Fruit fly (Drosophila melanogaster) whole organism, embryonic: ENCODE results near the gene CG31288.

Experiments
- Abd-B ChIP-seq: fragments of 200-800 bp; sonication (Bioruptor generic); optimal IDR thresholded peaks from 2 replicates; lab custom pipeline; 2018; ENCODE audit warnings: missing biosample characterization, mild to moderate bottlenecking, missing genetic modification characterization, moderate library complexity
- Bteb2 ChIP-seq: fragments of 200-800 bp; sonication (Bioruptor generic); optimal IDR thresholded peaks from 2 replicates; lab custom pipeline; 2016; ENCODE audit warnings: missing biosample characterization, missing genetic modification characterization
- CG10462 ChIP-seq: fragments of 200-800 bp; sonication (Bioruptor generic); optimal IDR thresholded peaks from 2 replicates; lab custom pipeline; 2016; ENCODE audit warnings: missing biosample characterization, missing genetic modification characterization
- CG13123 ChIP-seq: fragments of 200-800 bp; sonication (Bioruptor generic); optimal IDR thresholded peaks from 2 replicates; lab custom pipeline; 2016; ENCODE audit warnings: missing biosample characterization, missing genetic modification characterization
- CG13287 ChIP-seq: fragments of 200-800 bp; sonication (Bioruptor generic); IDR thresholded peaks from 2 replicates; pipeline ENCODE4 v1.3.6; 2022; ENCODE audit warnings: missing biosample characterization, missing genetic modification characterization; ENCODE audit not compliant: partially characterized antibody
- CG13296 ChIP-seq: fragments of 200-800 bp; sonication (Bioruptor generic); optimal IDR thresholded peaks from 3 replicates; lab custom pipeline; 2018; ENCODE audit warnings: missing biosample characterization, mild to moderate bottlenecking, missing genetic modification characterization
- CG13894 ChIP-seq: fragments of 200-800 bp; sonication (Bioruptor generic); optimal IDR thresholded peaks from 3 replicates; lab custom pipeline; 2018; ENCODE audit warnings: missing biosample characterization, mild to moderate bottlenecking, missing genetic modification characterization, moderate library complexity
- CG14441 ChIP-seq: fragments of 200-800 bp; sonication (Bioruptor generic); IDR thresholded peaks from 2 replicates; pipeline ENCODE4 v1.3.6; 2022; ENCODE audit warnings: missing biosample characterization, missing genetic modification characterization
- CG14667 ChIP-seq: fragments of 200-800 bp; sonication (Bioruptor generic); IDR thresholded peaks from 2 replicates; pipeline ENCODE4 v1.3.6; 2022; ENCODE audit warnings: missing biosample characterization, missing genetic modification characterization
- CG15479 ChIP-seq: fragments of 200-800 bp; sonication (Bioruptor generic); optimal IDR thresholded peaks from 3 replicates; lab custom pipeline; 2019; ENCODE audit warnings: missing biosample characterization, mild to moderate bottlenecking, missing genetic modification characterization, moderate library complexity
- CG16863 ChIP-seq: fragments of 200-800 bp; sonication (Bioruptor generic); optimal IDR thresholded peaks from 3 replicates; lab custom pipeline; 2016; ENCODE audit warnings: missing biosample characterization, missing genetic modification characterization
- CG17568 ChIP-seq: fragments of 200-800 bp; sonication (Bioruptor generic); optimal IDR thresholded peaks from 2 replicates; lab custom pipeline; 2018; ENCODE audit warnings: missing biosample characterization, mild to moderate bottlenecking, missing genetic modification characterization, moderate library complexity
- CG18476 ChIP-seq: fragments of 200-800 bp; sonication (Bioruptor generic); optimal IDR thresholded peaks from 2 replicates; lab custom pipeline; 2016; ENCODE audit warnings: missing biosample characterization, mild to moderate bottlenecking, missing genetic modification characterization
- CG2875 ChIP-seq: fragments of 200-800 bp; sonication (Bioruptor generic); optimal IDR thresholded peaks from 2 replicates; lab custom pipeline; 2017; ENCODE audit warnings: missing biosample characterization, mild to moderate bottlenecking, missing genetic modification characterization, missing genetic modification reagents
- CG33213 ChIP-seq: fragments of 200-800 bp; sonication (Bioruptor generic); optimal IDR thresholded peaks from 3 replicates; lab custom pipeline; 2016; ENCODE audit warnings: missing biosample characterization, missing genetic modification characterization
- CG4424 ChIP-seq: fragments of 200-800 bp; sonication (Bioruptor generic); optimal IDR thresholded peaks from 3 replicates; lab custom pipeline; 2016; ENCODE audit warnings: missing biosample characterization, missing genetic modification characterization
- CG4820 ChIP-seq: fragments of 200-800 bp; sonication (Bioruptor generic); optimal IDR thresholded peaks from 3 replicates; lab custom pipeline; 2016; ENCODE audit warnings: missing biosample characterization, missing genetic modification characterization
- CG6689 ChIP-seq: fragments of 200-800 bp; sonication (Bioruptor generic); IDR thresholded peaks from 2 replicates; pipeline ENCODE4 v1.3.6; 2022; ENCODE audit warnings: missing biosample characterization, missing genetic modification characterization
- CG6791 ChIP-seq: fragments of 200-800 bp; sonication (Bioruptor generic); IDR thresholded peaks from 3 replicates; pipeline ENCODE4 v1.3.6; 2022; ENCODE audit warnings: missing biosample characterization, missing genetic modification characterization; ENCODE audit not compliant: partially characterized antibody
- CG6854 ChIP-seq: fragments of 200-800 bp; sonication (Bioruptor generic); optimal IDR thresholded peaks from 3 replicates; lab custom pipeline; 2017; ENCODE audit warnings: missing biosample characterization, mild to moderate bottlenecking, missing genetic modification characterization
- CG7963 ChIP-seq: fragments of 200-800 bp; sonication (Bioruptor generic); IDR thresholded peaks from 3 replicates; pipeline ENCODE4 v1.3.6; 2022; ENCODE audit warnings: missing biosample characterization, missing genetic modification characterization; ENCODE audit not compliant: partially characterized antibody
- CG8388 ChIP-seq: fragments of 200-800 bp; sonication (Bioruptor generic); optimal IDR thresholded peaks from 2 replicates; lab custom pipeline; 2019; ENCODE audit warnings: missing biosample characterization, mild to moderate bottlenecking, missing genetic modification characterization, moderate library complexity
- CG9437 ChIP-seq: fragments of 200-800 bp; sonication (Bioruptor generic); optimal IDR thresholded peaks from 2 replicates; lab custom pipeline; 2018; ENCODE audit warnings: missing biosample characterization, mild to moderate bottlenecking, missing genetic modification characterization
- Camta ChIP-seq: fragments of 200-800 bp; sonication (Bioruptor generic); optimal IDR thresholded peaks from 2 replicates; lab custom pipeline; 2016; ENCODE audit warnings: missing biosample characterization, missing genetic modification characterization
- D ChIP-seq, 2 experiments: fragments of 200-800 bp in 1 of 2; fragments of >200 bp in 1 of 2; sonication (Bioruptor generic) in 1 of 2; optimal IDR thresholded peaks; 2 replicates in 1 of 2; 3 replicates in 1 of 2; lab custom pipeline; 2017; ENCODE audit warnings: mild to moderate bottlenecking in 1 of 2, missing biosample characterization in 1 of 2, missing genetic modification characterization in 1 of 2, missing genetic modification reagents in 1 of 2
- Deaf1 ChIP-seq: fragments of 200-800 bp; optimal IDR thresholded peaks from 3 replicates; lab custom pipeline; 2019; ENCODE audit warnings: missing biosample characterization, mild to moderate bottlenecking, missing genetic modification characterization, moderate library complexity
- Doc3 ChIP-seq: fragments of 200-800 bp; sonication (Bioruptor generic); IDR thresholded peaks from 3 replicates; pipeline ENCODE4 v1.3.6; 2022; ENCODE audit warnings: missing biosample characterization, missing genetic modification characterization; ENCODE audit not compliant: partially characterized antibody
- Gug ChIP-seq: fragments of 200-800 bp; sonication (Bioruptor generic); IDR thresholded peaks from 4 replicates; pipeline ENCODE4 v1.3.6; 2022; ENCODE audit warnings: missing biosample characterization, missing genetic modification characterization
- Jarid2 ChIP-seq: fragments of 200-800 bp; sonication (Bioruptor generic); optimal IDR thresholded peaks from 3 replicates; lab custom pipeline; 2017; ENCODE audit warnings: mild to moderate bottlenecking, missing biosample characterization, missing genetic modification reagents, missing genetic modification characterization
- Mrtf ChIP-seq: fragments of 200-800 bp; sonication (Bioruptor generic); IDR thresholded peaks from 3 replicates; pipeline ENCODE4 v1.3.6; 2022; ENCODE audit warnings: missing biosample characterization, missing genetic modification characterization
- Ravus ChIP-seq: fragments of 200-800 bp; sonication (Bioruptor generic); IDR thresholded peaks from 2 replicates; pipeline ENCODE4 v1.3.6; 2022; ENCODE audit warnings: missing biosample characterization, missing genetic modification characterization
- Rfx ChIP-seq: fragments of 200-800 bp; sonication (Bioruptor generic); IDR thresholded peaks from 2 replicates; pipeline ENCODE4 v1.3.6; 2022; ENCODE audit warnings: missing biosample characterization, missing genetic modification characterization
- aop ChIP-seq: fragments of 200-800 bp; sonication (Bioruptor generic); IDR thresholded peaks from 2 replicates; pipeline ENCODE4 v1.3.6; 2022; ENCODE audit warnings: missing biosample characterization, missing genetic modification characterization
- ase ChIP-seq: fragments of 200-800 bp; sonication (Bioruptor generic); IDR thresholded peaks from 3 replicates; pipeline ENCODE4 v1.3.6; 2022; ENCODE audit warnings: missing biosample characterization, missing genetic modification characterization
- bcd ChIP-seq: fragments of 200-800 bp; sonication (Bioruptor generic); optimal IDR thresholded peaks from 2 replicates; lab custom pipeline; 2017; ENCODE audit warnings: missing biosample characterization, mild to moderate bottlenecking, missing genetic modification characterization
- chif ChIP-seq, 2 experiments: fragments of 200-800 bp; sonication (Bioruptor generic); optimal IDR thresholded peaks; 3 replicates each; lab custom pipeline; 2016; ENCODE audit warnings: missing biosample characterization in 2 of 2, missing genetic modification characterization in 2 of 2
- chn ChIP-seq: fragments of 200-800 bp; sonication (Bioruptor generic); optimal IDR thresholded peaks from 2 replicates; lab custom pipeline; 2016; ENCODE audit warnings: missing biosample characterization, missing genetic modification characterization
- dan ChIP-seq: fragments of 200-800 bp; sonication (Bioruptor generic); IDR thresholded peaks from 2 replicates; pipeline ENCODE4 v1.3.6; 2022; ENCODE audit warnings: missing biosample characterization, missing genetic modification characterization
- dpn ChIP-seq, 2 experiments: fragments of 200-800 bp; sonication (Bioruptor generic); optimal IDR thresholded peaks; 3 replicates each; lab custom pipeline; 2016; ENCODE audit warnings: missing biosample characterization in 2 of 2, missing genetic modification characterization in 2 of 2
- exex ChIP-seq: fragments of 200-800 bp; sonication (Bioruptor generic); optimal IDR thresholded peaks from 4 replicates; lab custom pipeline; 2018; ENCODE audit warnings: missing biosample characterization, mild to moderate bottlenecking, missing genetic modification characterization, moderate library complexity
- gro ChIP-seq: fragments of 200-800 bp; sonication (Bioruptor generic); optimal IDR thresholded peaks from 2 replicates; lab custom pipeline; 2016; ENCODE audit warnings: missing biosample characterization, missing genetic modification characterization
- lbe ChIP-seq: fragments of 200-800 bp; sonication (Bioruptor generic); optimal IDR thresholded peaks from 2 replicates; lab custom pipeline; 2016; ENCODE audit warnings: missing biosample characterization, mild to moderate bottlenecking, missing genetic modification characterization
- odd ChIP-seq: fragments of 200-800 bp; sonication (Bioruptor generic); optimal IDR thresholded peaks from 2 replicates; lab custom pipeline; 2017; ENCODE audit warnings: missing biosample characterization, mild to moderate bottlenecking, missing genetic modification characterization
- repo ChIP-seq: fragments of 200-800 bp; sonication (Bioruptor generic); optimal IDR thresholded peaks from 2 replicates; lab custom pipeline; 2016; ENCODE audit warnings: missing biosample characterization, missing genetic modification characterization
- row ChIP-seq: fragments of 200-800 bp; sonication (Bioruptor generic); IDR thresholded peaks from 3 replicates; pipeline ENCODE4 v1.3.6; 2022; ENCODE audit warnings: missing biosample characterization, missing genetic modification characterization
- seq ChIP-seq: fragments of 200-800 bp; sonication (Bioruptor generic); IDR thresholded peaks from 2 replicates; pipeline ENCODE4 v1.3.6; 2022; ENCODE audit warnings: missing biosample characterization, missing genetic modification characterization
- toy ChIP-seq: fragments of 200-800 bp; sonication (Bioruptor generic); IDR thresholded peaks from 2 replicates; pipeline ENCODE4 v1.3.6; 2022; ENCODE audit warnings: missing biosample characterization, missing genetic modification characterization
- trem ChIP-seq: fragments of 200-800 bp; optimal IDR thresholded peaks from 3 replicates; lab custom pipeline; 2019; ENCODE audit warnings: missing biosample characterization, mild to moderate bottlenecking, missing genetic modification characterization, moderate library complexity
- trh ChIP-seq: fragments of 200-800 bp; sonication (Bioruptor generic); optimal IDR thresholded peaks from 2 replicates; lab custom pipeline; 2016; ENCODE audit warnings: missing biosample characterization, missing genetic modification characterization
- tup ChIP-seq: fragments of 200-800 bp; sonication (Bioruptor generic); optimal IDR thresholded peaks from 2 replicates; lab custom pipeline; 2016; ENCODE audit warnings: missing biosample characterization, mild to moderate bottlenecking, missing genetic modification characterization, moderate library complexity
- z ChIP-seq: fragments of 200-800 bp; sonication (Bioruptor generic); IDR thresholded peaks from 3 replicates; pipeline ENCODE4 v1.3.6; 2022; ENCODE audit warnings: missing biosample characterization, missing genetic modification characterization

The CG31288 gene

DNA sequence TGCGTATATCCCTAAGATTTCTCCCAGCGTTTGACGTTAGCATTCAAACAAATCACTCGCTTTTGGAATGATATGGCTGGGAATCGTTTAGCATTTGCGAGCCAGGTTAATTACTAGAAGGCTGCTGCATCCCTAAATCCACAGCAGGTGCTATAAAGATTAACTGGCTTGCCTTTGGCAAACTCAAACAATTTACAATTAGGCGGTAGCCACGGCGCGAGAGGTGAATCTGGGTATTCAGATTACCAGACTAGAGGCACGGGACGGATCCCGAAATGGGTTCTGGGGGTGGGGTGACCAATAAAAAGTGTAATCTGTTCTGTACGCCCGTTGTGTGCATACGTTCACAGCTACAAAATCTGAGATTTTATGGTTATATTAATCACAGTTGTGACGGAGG is 18.2 kb downstream of the CG31288 start, which contains the start of gene CG11892 (continued):
- TF ChIP-seq ase (no peak), z (GFP tag; lab: Robert Waterston, UW) (no peak), Camta (GFP tag; lab: Kevin White, UChicago) (no peak), CG33213 (no peak), Bteb2 (GFP tag; lab: Kevin White, UChicago) (no peak), CG17568 (peak; percentile 49), CG8388 (GFP tag; lab: Kevin White, UChicago) (no peak), aop (GFP tag; lab: Robert Waterston, UW) (no peak), exex (tag; lab: Kevin White, UChicago) (peak; percentile 15), CG2875 (no peak), D (optimal IDR thresholded peaks at IDR 0.05; lab: Kevin White, UChicago) (no peak), D (GFP tag; optimal IDR thresholded peaks at IDR 0.05; lab: Kevin White, UChicago) (no peak), CG15479 (GFP tag; lab: Kevin White, UChicago) (no peak), lbe (GFP tag; lab: Kevin White, UChicago) (no peak), CG18476 (no peak), toy (GFP tag; lab: Robert Waterston, UW) (no peak), CG13287 (GFP tag; lab: Robert Waterston, UW) (no peak), Ravus (GFP tag; lab: Robert Waterston, UW) (no peak), odd (GFP tag; lab: Kevin White, UChicago) (peak; percentile 66), Mrtf (no peak), trh (GFP tag; lab: Kevin White, UChicago) (no peak), Jarid2 (GFP tag; lab: Kevin White, UChicago) (no peak), CG4820 (no peak), CG4424 (GFP tag; lab: Kevin White, UChicago) (no peak), chif (GFP tag; optimal IDR thresholded peaks at IDR 0.05; lab: Kevin White, UChicago) (no peak), Deaf1 (tag; lab: Kevin White, UChicago) (no peak), Gug (GFP tag; lab: Robert Waterston, UW) (no peak), chn (GFP tag; lab: Kevin White, UChicago) (no peak), CG16863 (GFP tag; lab: Kevin White, UChicago) (no peak), CG6791 (no peak), CG6689 (GFP tag; lab: Robert Waterston, UW) (no peak), row (no peak), CG6854 (peak; percentile 40), CG10462 (no peak), repo (GFP tag; lab: Kevin White, UChicago) (no peak), CG14667 (no peak), CG14441 (GFP tag; lab: Robert Waterston, UW) (no peak), gro (GFP tag; lab: Kevin White, UChicago) (no peak), CG9437 (GFP tag; lab: Kevin White, UChicago) (no peak), Abd-B (GFP tag; lab: Kevin White, UChicago) (no peak), trem (tag; lab: Kevin White, UChicago) (no peak), seq (GFP tag; lab: Robert Waterston, UW) (no peak), CG13894 (tag; lab: Kevin White, UChicago) (peak; percentile 68), CG7963 (GFP tag; lab: Robert Waterston, UW) (no peak), dan (GFP tag; lab: Robert Waterston, UW) (no peak), CG13123 (GFP tag; lab: Kevin White, UChicago) (no peak), Rfx (0 out of 2 replicates have a peak, but pooled peaks have one; percentile 15), bcd (GFP tag; lab: Kevin White, UChicago) (peak; percentile 20), CG13296 (peak; percentile 76), tup (GFP tag; lab: Kevin White, UChicago) (no peak), dpn (GFP tag; optimal IDR thresholded peaks at IDR 0.05; lab: Kevin White, UChicago) (no peak), Doc3 (GFP tag; lab: Robert Waterston, UW) (no peak)
